Worm (Caenorhabditis elegans): ENCODE results near the gene E02C12.8.

The E02C12.8 gene

DNA sequence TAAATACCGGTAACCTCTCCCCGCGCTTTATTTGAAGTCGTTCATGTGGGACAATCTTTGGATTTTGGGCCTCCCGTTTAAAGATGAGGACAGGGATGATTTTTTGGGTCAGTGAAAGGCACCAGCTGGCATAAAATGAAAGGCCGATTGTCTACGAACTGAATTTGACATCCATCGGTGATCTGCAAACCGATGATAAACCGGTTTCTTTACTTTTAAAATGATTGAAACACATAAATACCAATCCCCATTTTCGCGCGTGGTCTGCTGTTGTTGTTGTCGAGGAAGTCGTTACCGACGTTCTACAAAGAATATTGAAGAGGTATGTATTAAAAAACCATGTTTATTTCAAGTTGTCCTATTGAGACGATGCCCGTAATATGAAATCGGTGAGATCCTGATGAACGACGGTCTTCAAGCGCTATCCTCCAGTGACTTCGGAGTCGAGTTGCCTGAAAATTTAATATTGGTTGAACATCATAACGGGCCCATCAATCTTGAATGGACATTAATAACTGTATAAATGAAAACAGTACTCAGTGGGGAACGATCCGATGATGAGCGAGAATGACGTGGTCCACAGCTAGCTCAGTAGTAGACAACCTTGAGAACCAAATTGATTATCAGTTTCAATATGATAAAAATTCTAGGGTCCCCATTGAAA lies 30.3 kb downstream of the E02C12.8 start:
- TF ChIP-seq lsy-2 (tag; optimal IDR thresholded peaks at IDR 0.05) (peak in 1 of 2 experiments; percentile 17), gmeb-1 (tag; optimal IDR thresholded peaks at IDR 0.05) (peak; percentile 29), ZK546.5 (tag; optimal IDR thresholded peaks at IDR 0.05) (no peak), ama-1 (optimal IDR thresholded peaks at IDR 0.05) (peak; percentile 75), unc-55 (GFP tag; optimal IDR thresholded peaks at IDR 0.05) (peak; percentile 1), sma-9 (GFP tag; optimal IDR thresholded peaks at IDR 0.05) (no peak), sma-9 (tag; optimal IDR thresholded peaks at IDR 0.05) (no peak), ztf-4 (tag; optimal IDR thresholded peaks at IDR 0.05) (peak; percentile 27)

DNA sequence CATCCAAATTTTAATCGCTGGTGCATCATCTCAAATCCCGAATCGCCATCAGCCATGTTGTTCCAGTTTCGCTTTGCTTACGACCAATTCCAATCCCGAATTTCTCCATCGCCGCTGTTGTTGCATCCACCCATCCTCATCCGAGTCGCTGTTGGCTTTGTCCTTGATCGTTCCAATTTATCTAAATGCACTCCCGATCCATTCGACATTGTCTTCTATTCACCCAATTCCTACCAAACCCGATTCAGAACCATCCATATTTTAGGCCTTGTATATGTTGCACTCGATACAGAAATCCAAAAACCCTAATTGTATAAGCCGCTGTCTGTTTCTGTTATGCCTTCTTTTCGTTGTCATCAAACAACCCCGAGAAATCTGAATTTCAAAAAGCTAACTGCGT lies 33.1 kb downstream of the E02C12.8 start:
- TF ChIP-seq sma-3 (GFP tag; optimal IDR thresholded peaks at IDR 0.05): peak; percentile 6
- peak; percentile 2 for TF ChIP-seq lin-13 (GFP tag; optimal IDR thresholded peaks at IDR 0.05)
- no peak for TF ChIP-seq nhr-6 (tag; optimal IDR thresholded peaks at IDR 0.05)
- TF ChIP-seq lsy-2 (tag; optimal IDR thresholded peaks at IDR 0.05): peak in 1 of 2 experiments; percentile 16
- peak; percentile 42 for TF ChIP-seq nhr-129 (tag; optimal IDR thresholded peaks at IDR 0.05)
- no peak for TF ChIP-seq C34F6.9 (tag; optimal IDR thresholded peaks at IDR 0.05)
- TF ChIP-seq R02D3.7 (tag; optimal IDR thresholded peaks at IDR 0.05): no peak
- TF ChIP-seq mdl-1 (tag; optimal IDR thresholded peaks at IDR 0.05): no peak
- TF ChIP-seq ama-1 (optimal IDR thresholded peaks at IDR 0.05): peak; percentile 78
- TF ChIP-seq F13H6.1 (tag; optimal IDR thresholded peaks at IDR 0.05): no peak
- no peak for TF ChIP-seq fos-1 (tag; optimal IDR thresholded peaks at IDR 0.05)
- TF ChIP-seq ztf-11 (tag; optimal IDR thresholded peaks at IDR 0.05): no peak
- TF ChIP-seq crh-2 (tag; optimal IDR thresholded peaks at IDR 0.05): no peak
- no peak for TF ChIP-seq mab-5 (tag; optimal IDR thresholded peaks at IDR 0.05)
- no peak for TF ChIP-seq zag-1 (tag; optimal IDR thresholded peaks at IDR 0.05)
- no peak for TF ChIP-seq dmd-4 (tag; optimal IDR thresholded peaks at IDR 0.05)
- TF ChIP-seq sma-9 (GFP tag; optimal IDR thresholded peaks at IDR 0.05): peak; percentile 31
- no peak for TF ChIP-seq sma-9 (tag; optimal IDR thresholded peaks at IDR 0.05)

DNA sequence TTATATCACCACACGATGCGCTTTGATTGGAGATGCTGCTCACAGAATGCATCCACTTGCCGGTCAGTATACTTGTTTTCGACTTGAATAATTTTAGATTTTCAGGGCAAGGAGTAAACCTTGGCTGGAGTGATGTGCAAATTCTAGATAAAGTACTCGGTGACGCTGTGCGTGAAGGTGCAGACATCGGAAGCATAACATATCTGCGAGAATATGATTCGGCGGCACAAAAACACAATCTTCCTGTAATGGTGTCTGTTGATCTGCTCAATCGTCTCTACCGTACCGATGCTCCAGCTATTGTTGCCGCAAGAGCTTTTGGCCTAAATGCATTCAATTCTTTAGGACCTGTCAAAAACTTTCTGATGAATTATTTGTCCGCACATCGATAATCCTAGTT lies 35.0 kb downstream of the E02C12.8 start:
- TF ChIP-seq fos-1 (tag; optimal IDR thresholded peaks at IDR 0.05): no peak
- no peak for TF ChIP-seq aly-2 (tag; optimal IDR thresholded peaks at IDR 0.05)
- TF ChIP-seq mab-5 (tag; optimal IDR thresholded peaks at IDR 0.05): no peak
- TF ChIP-seq sma-9 (GFP tag; optimal IDR thresholded peaks at IDR 0.05): peak; percentile 44
- no peak for TF ChIP-seq sma-9 (tag; optimal IDR thresholded peaks at IDR 0.05)
- TF ChIP-seq ama-1 (optimal IDR thresholded peaks at IDR 0.05): peak; percentile 59
- TF ChIP-seq nhr-6 (tag; optimal IDR thresholded peaks at IDR 0.05): peak; percentile 2
- TF ChIP-seq nhr-237 (tag; optimal IDR thresholded peaks at IDR 0.05): no peak
- TF ChIP-seq unc-62 (GFP tag; optimal IDR thresholded peaks at IDR 0.05): no peak
- TF ChIP-seq nhr-25 (tag; optimal IDR thresholded peaks at IDR 0.05): peak; percentile 21
- no peak for TF ChIP-seq ceh-16 (tag; optimal IDR thresholded peaks at IDR 0.05)
- no peak for TF ChIP-seq gmeb-1 (tag; optimal IDR thresholded peaks at IDR 0.05)
- no peak for TF ChIP-seq ZK546.5 (tag; optimal IDR thresholded peaks at IDR 0.05)
- no peak for TF ChIP-seq ztf-1 (GFP tag; conservative IDR thresholded peaks at IDR 0.05)
- TF ChIP-seq unc-55 (GFP tag; optimal IDR thresholded peaks at IDR 0.05): no peak
- TF ChIP-seq blmp-1 (tag; optimal IDR thresholded peaks at IDR 0.05; ENCODE audit: insufficient read depth): no peak
- TF ChIP-seq ztf-11 (tag; optimal IDR thresholded peaks at IDR 0.05): no peak
- no peak for TF ChIP-seq F13H6.1 (tag; optimal IDR thresholded peaks at IDR 0.05)
- no peak for TF ChIP-seq nhr-10 (tag; optimal IDR thresholded peaks at IDR 0.05)
- peak; percentile 51 for TF ChIP-seq sma-3 (GFP tag; optimal IDR thresholded peaks at IDR 0.05)
- no peak for TF ChIP-seq lin-39 (tag; optimal IDR thresholded peaks at IDR 0.05)
- no peak for TF ChIP-seq alr-1 (tag; optimal IDR thresholded peaks at IDR 0.05)
- no peak for TF ChIP-seq crh-2 (tag; optimal IDR thresholded peaks at IDR 0.05)
- no peak for TF ChIP-seq skn-1 (tag; optimal IDR thresholded peaks at IDR 0.05)
- no peak for TF ChIP-seq R02D3.7 (tag; optimal IDR thresholded peaks at IDR 0.05)
- TF ChIP-seq mdl-1 (tag; optimal IDR thresholded peaks at IDR 0.05): no peak
- TF ChIP-seq C34F6.9 (tag; optimal IDR thresholded peaks at IDR 0.05): no peak
- peak; percentile 53 for TF ChIP-seq Y55F3AM.14 (GFP tag; optimal IDR thresholded peaks at IDR 0.05)
- peak; percentile 55 for TF ChIP-seq nhr-129 (tag; optimal IDR thresholded peaks at IDR 0.05)
- TF ChIP-seq nhr-77 (tag; optimal IDR thresholded peaks at IDR 0.05): no peak
- no peak for TF ChIP-seq egl-27 (tag; optimal IDR thresholded peaks at IDR 0.05)
- no peak for TF ChIP-seq nhr-23 (tag; optimal IDR thresholded peaks at IDR 0.05)
- TF ChIP-seq lsy-2 (tag; optimal IDR thresholded peaks at IDR 0.05): no peak

Data from whole organism, L2 larva.